Worm (Caenorhabditis elegans): ENCODE results near the gene F14H12.6.
"Not testable (repeated sequence)": the region's sequence is repeated elsewhere in the genome, so short reads cannot be mapped to it uniquely, and the experiment has no call there.

The F14H12.6 gene

DNA sequence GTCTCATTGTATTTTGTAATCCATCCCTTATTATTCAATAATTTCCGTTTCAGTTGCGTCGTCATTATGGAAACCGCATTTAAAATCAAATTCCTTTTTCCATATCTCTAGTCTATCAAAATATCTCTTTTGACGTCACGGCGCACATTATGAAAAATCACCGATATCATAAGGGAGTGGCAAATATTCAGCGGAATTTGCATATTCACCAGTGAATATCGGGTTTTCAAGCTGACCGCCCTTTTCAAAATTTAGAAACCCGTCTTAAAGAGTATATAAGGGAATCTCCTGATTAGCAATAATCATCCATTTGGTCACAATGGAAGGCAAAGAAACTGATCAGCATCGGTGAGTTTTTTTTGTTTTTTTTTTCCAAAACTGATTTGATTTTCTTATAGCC, 4.0 kb downstream of the F14H12.6 start, which contains the start of gene col-165:
Gene col-165 (plus strand): TSS at position 301 of the 400 bp plus-strand sequence.
- TF ChIP-seq skn-1 (tag; optimal IDR thresholded peaks at IDR 0.05) (no peak), mab-5 (tag; optimal IDR thresholded peaks at IDR 0.05) (no peak), crh-2 (tag; optimal IDR thresholded peaks at IDR 0.05) (no peak), ztf-11 (tag; optimal IDR thresholded peaks at IDR 0.05) (no peak), blmp-1 (tag; optimal IDR thresholded peaks at IDR 0.05; ENCODE audit: insufficient read depth) (no peak), ceh-82 (tag; optimal IDR thresholded peaks at IDR 0.05) (no peak), alr-1 (tag; optimal IDR thresholded peaks at IDR 0.05) (no peak), Y55F3AM.14 (GFP tag; optimal IDR thresholded peaks at IDR 0.05) (no peak), elt-1 (tag; optimal IDR thresholded peaks at IDR 0.05) (no peak), R02D3.7 (tag; optimal IDR thresholded peaks at IDR 0.05) (no peak)

DNA sequence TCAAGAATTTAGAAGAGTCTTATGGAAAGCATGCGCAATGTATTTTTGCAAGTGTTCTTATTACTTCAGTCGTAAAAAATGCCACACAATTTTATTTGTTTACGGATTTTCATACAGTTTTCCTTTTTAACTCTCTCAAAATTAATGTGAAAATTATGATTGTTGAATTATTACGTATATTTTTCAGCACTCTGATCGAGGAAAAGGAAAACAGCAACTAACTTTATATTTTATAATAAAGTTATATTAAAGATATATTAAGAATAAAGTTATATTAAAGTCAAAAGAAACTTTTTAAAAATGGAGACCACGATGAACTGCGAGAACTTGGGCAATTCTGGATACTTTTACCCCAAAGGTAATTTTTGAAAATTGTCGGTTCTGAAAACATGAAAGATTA, 7.2 kb downstream of the F14H12.6 start, which contains the start of gene F14H12.2:
Gene F14H12.2 (plus strand): TSS at position 301 of the 400 bp plus-strand sequence.
- TF ChIP-seq ama-1 (optimal IDR thresholded peaks at IDR 0.05) (no peak), ceh-16 (tag; optimal IDR thresholded peaks at IDR 0.05) (no peak), alr-1 (tag; optimal IDR thresholded peaks at IDR 0.05) (no peak), nhr-23 (tag; optimal IDR thresholded peaks at IDR 0.05) (no peak), dmd-4 (tag; optimal IDR thresholded peaks at IDR 0.05) (no peak), nhr-12 (tag; optimal IDR thresholded peaks at IDR 0.05) (no peak), sem-4 (tag; optimal IDR thresholded peaks at IDR 0.05) (no peak), unc-55 (GFP tag; optimal IDR thresholded peaks at IDR 0.05) (no peak), R02D3.7 (tag; optimal IDR thresholded peaks at IDR 0.05) (no peak), egl-27 (tag; optimal IDR thresholded peaks at IDR 0.05) (no peak)

DNA sequence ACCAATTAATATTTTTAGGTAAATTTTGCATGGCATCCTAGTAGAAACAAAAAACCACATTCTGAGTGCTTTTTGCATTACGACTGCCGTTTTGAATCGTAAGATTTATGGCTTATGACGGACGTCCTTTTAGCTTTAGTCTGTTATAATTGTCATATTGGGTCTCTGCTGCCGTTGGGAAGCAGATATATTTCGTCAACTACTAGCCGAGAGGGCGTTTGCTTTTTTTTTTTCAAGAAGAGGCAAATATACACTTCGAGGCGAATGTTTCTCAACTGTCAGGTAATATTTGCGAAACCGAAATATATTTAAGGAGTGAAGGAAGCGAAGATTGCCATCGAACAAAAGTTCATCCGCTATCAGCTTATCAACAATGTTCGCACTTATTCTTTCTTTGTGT, 13.5 kb downstream of the F14H12.6 start, which contains the start of gene F14H12.3:
Gene F14H12.3 (plus strand): TSS at position 301 of the 400 bp plus-strand sequence.
- TF ChIP-seq ceh-16 (tag; optimal IDR thresholded peaks at IDR 0.05) (no peak), R02D3.7 (tag; optimal IDR thresholded peaks at IDR 0.05) (no peak), unc-55 (GFP tag; optimal IDR thresholded peaks at IDR 0.05) (no peak), sem-4 (tag; optimal IDR thresholded peaks at IDR 0.05) (no peak), sma-9 (GFP tag; optimal IDR thresholded peaks at IDR 0.05) (no peak), sma-9 (tag; optimal IDR thresholded peaks at IDR 0.05) (no peak), nhr-129 (tag; optimal IDR thresholded peaks at IDR 0.05) (no peak), ZK546.5 (tag; optimal IDR thresholded peaks at IDR 0.05) (no peak), egl-27 (tag; optimal IDR thresholded peaks at IDR 0.05) (no peak), nhr-237 (tag; optimal IDR thresholded peaks at IDR 0.05) (no peak)

- TF ChIP-seq lsy-2 (tag; optimal IDR thresholded peaks at IDR 0.05), result no peak
- TF ChIP-seq nhr-11 (tag; optimal IDR thresholded peaks at IDR 0.05), result no peak
- no peak for TF ChIP-seq ztf-11 (tag; optimal IDR thresholded peaks at IDR 0.05)
- TF ChIP-seq ztf-4 (tag; optimal IDR thresholded peaks at IDR 0.05), result no peak
- TF ChIP-seq ceh-82 (tag; optimal IDR thresholded peaks at IDR 0.05), result no peak
- TF ChIP-seq nhr-237 (tag; optimal IDR thresholded peaks at IDR 0.05), result no peak
- TF ChIP-seq nhr-21 (tag; optimal IDR thresholded peaks at IDR 0.05), result no peak
- TF ChIP-seq lin-11 (tag; optimal IDR thresholded peaks at IDR 0.05), result no peak
- TF ChIP-seq nhr-129 (tag; optimal IDR thresholded peaks at IDR 0.05), result no peak
- no peak for TF ChIP-seq lin-13 (GFP tag; optimal IDR thresholded peaks at IDR 0.05)
These were observed 14.6 kb downstream of the F14H12.6 start for ce11 chrX:4342730-4343129.

DNA sequence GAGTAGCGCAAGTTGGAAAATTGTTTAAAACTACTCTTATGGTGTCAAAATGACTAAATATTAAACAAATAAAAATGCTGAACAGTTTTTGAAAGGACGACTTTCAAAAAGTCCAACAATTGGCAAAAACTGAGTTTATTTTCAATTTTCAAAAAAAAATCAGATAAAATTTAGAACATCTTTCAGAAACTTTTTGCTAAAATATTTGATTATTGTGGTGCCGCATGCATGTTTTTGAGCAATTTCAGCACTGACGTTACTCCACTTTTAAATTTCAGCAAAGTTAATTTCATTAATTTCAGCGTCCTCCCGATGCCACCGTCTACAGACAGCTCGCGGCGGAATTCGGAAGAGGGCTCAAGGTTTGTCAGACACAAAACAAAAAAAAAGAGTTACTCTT, 18.0 kb downstream of the F14H12.6 start, which contains the start of gene cst-1:
Gene cst-1 (plus strand): TSS at position 301 of the 400 bp plus-strand sequence.
- not testable (repeated sequence) for TF ChIP-seq mab-5, ceh-82, alr-1 (tag; optimal IDR thresholded peaks at IDR 0.05)

DNA sequence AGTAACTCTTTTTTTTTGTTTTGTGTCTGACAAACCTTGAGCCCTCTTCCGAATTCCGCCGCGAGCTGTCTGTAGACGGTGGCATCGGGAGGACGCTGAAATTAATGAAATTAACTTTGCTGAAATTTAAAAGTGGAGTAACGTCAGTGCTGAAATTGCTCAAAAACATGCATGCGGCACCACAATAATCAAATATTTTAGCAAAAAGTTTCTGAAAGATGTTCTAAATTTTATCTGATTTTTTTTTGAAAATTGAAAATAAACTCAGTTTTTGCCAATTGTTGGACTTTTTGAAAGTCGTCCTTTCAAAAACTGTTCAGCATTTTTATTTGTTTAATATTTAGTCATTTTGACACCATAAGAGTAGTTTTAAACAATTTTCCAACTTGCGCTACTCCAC, 21.4 kb downstream of the F14H12.6 start, which contains the start of gene cst-2:
Gene cst-2 (minus strand): TSS at position 101 of the 400 bp plus-strand sequence.
- not testable (repeated sequence) for TF ChIP-seq Y55F3AM.14 (GFP tag; optimal IDR thresholded peaks at IDR 0.05); ztf-1 (GFP tag; conservative IDR thresholded peaks at IDR 0.05); zag-1 (tag; optimal IDR thresholded peaks at IDR 0.05)

Measured in whole organism, L2 larva.